Worm (Caenorhabditis elegans) whole organism, L2 larva: Measurements from ENCODE around the gene unc-85.
A peak's percentile ranks its signal among the peaks of the same experiment; 100 is the strongest.

Experiments used
- blmp-1 ChIP-seq: sonication (generic microtip); optimal IDR thresholded peaks from 2 replicates; lab custom pipeline; 2017; ENCODE audit warnings: missing genetic modification characterization, mild to moderate bottlenecking, missing compliant biosample characterization, antibody characterized with exemption, moderate library complexity; ENCODE audit not compliant: insufficient read depth
- elt-3 ChIP-seq: sonication (generic microtip); optimal IDR thresholded peaks from 2 replicates; lab custom pipeline; 2017; ENCODE audit warnings: missing biosample characterization, missing genetic modification characterization
- mdl-1 ChIP-seq, 2 experiments: fragments of 150-350 bp in 1 of 2; sonication (generic microtip) in 1 of 2; optimal IDR thresholded peaks; 2 replicates each; lab custom pipeline; 2017; ENCODE audit warnings: missing biosample characterization in 2 of 2, missing genetic modification characterization in 2 of 2
- nhr-12 ChIP-seq: fragments of 150-350 bp; optimal IDR thresholded peaks from 2 replicates; lab custom pipeline; 2014; ENCODE audit warnings: missing biosample characterization, missing genetic modification characterization

- TF ChIP-seq elt-3 (no peak), blmp-1 (tag; lab: Kevin White, UChicago) (no peak), mdl-1 (tag; optimal IDR thresholded peaks at IDR 0.05; lab: Kevin White, UChicago) (peak; percentile 50 to 60), nhr-12 (tag; lab: Kevin White, UChicago) (no peak)
Measured at ce11 chrII:4672584-4673110, 29.2 kb upstream of the unc-85 start, which contains the start of the genes clec-140 and hmg-11.
